Fruit fly (Drosophila melanogaster): ENCODE data around the gene Lcp65Ab2.
"Not testable (repeated sequence)": the region's sequence is repeated elsewhere in the genome, so short reads cannot be mapped to it uniquely, and the experiment has no call there.

Lcp65Ab2 gene

DNA sequence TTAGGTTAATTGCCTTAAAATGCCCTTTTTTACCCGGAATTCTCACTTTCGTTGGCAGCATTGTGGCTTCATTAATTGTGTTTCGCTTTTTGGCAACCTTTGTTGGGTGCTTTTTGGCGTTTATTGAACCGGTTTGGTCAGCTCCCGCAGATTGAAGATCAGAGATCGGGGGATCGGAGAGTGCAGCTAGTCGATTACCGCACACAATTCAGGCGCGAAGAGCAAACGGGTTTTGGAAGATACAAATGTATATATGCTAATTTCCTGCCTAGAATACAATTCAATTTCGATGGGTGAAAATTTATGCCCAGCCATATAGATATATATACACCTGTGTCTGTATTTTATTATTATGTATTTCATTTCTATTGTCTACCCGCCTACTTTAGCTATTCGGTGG is 4.9 kb upstream of the Lcp65Ab2 start (continued):
- TF ChIP-seq dmrt99B (tag; optimal IDR thresholded peaks at IDR 0.05) (no peak), sd (tag; optimal IDR thresholded peaks at IDR 0.05) (peak; percentile 35), CoRest (tag; optimal IDR thresholded peaks at IDR 0.05) (no peak)

DNA sequence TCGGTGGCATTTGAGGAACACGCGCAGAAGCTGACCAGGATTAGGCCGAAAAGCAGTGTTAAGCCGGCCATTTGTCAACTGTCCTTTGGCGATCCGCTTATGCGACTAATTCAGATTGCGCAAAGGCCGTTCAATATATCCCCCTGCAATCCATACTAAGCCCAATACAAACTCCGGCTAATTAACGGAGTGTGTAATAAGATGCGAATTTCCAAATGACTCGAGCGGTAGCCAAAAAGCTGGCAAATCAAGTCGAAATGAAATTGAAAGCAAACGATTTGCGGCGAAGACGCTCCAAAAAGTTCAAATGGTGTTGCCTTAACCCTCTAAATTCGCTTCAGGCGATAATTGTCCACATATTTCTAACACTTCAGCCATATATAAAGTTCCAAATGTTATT is 4.2 kb upstream of the Lcp65Ab2 start, which contains the start of gene Cpr65Aw:
TSS of gene Cpr65Aw (minus strand) at position 101 of the 400 bp plus-strand sequence.
- TF ChIP-seq CG8089 (GFP tag; optimal IDR thresholded peaks at IDR 0.05) (no peak), toy (GFP tag; IDR thresholded peaks at IDR 0.05) (no peak), emc (GFP tag; optimal IDR thresholded peaks at IDR 0.05) (no peak), CG18599 (GFP tag; optimal IDR thresholded peaks at IDR 0.05) (no peak), ara (GFP tag; IDR thresholded peaks at IDR 0.05) (no peak), CG3847 (GFP tag; IDR thresholded peaks at IDR 0.05) (no peak), gcm (GFP tag; optimal IDR thresholded peaks at IDR 0.05) (no peak), CG15269 (tag; optimal IDR thresholded peaks at IDR 0.05) (no peak), CG34376 (GFP tag; optimal IDR thresholded peaks at IDR 0.05) (no peak), HLH3B (GFP tag; IDR thresholded peaks at IDR 0.05) (no peak), shn (GFP tag; optimal IDR thresholded peaks at IDR 0.05) (no peak), Chrac-16 (GFP tag; optimal IDR thresholded peaks at IDR 0.05) (no peak), E2f1 (GFP tag; IDR thresholded peaks at IDR 0.05) (no peak), CG8944 (GFP tag; optimal IDR thresholded peaks at IDR 0.05) (no peak)

DNA sequence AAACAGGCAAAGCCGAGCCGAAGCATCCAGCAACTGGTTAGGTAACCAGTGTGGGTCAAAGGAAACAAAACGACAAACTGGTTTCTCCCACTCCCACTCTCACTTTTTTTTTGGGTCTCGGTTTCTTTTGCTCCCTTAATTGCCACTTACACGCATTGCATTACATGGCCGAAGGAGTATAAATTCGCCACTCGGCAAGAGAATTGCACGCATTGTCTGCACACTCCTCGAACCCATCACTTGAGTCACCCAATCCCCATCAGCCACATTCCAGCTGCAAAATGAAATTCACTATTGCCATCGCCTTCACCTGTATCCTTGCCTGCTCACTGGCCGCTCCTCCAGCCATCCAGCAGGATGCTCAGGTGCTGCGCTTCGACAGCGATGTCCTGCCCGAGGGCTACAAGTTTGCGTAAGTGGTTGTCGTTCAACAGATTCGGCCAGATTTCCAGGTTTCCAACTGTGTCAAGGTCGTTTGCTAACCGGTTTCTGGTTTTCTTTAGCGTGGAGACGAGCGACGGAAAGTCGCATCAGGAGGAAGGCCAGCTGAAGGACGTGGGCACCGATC is 3.2 kb upstream of the Lcp65Ab2 start, which contains the start of gene Lcp65Ad:
TSS of gene Lcp65Ad (plus strand) at position 208 of the 568 bp plus-strand sequence.
- no peak for TF ChIP-seq bigmax (GFP tag; optimal IDR thresholded peaks at IDR 0.05)
- peak; percentile 25 for TF ChIP-seq Blimp-1 (GFP tag; optimal IDR thresholded peaks at IDR 0.05)
- TF ChIP-seq Ets65A (GFP tag), result peak; percentile 85
- TF ChIP-seq dan (GFP tag; IDR thresholded peaks at IDR 0.05), result no peak

DNA sequence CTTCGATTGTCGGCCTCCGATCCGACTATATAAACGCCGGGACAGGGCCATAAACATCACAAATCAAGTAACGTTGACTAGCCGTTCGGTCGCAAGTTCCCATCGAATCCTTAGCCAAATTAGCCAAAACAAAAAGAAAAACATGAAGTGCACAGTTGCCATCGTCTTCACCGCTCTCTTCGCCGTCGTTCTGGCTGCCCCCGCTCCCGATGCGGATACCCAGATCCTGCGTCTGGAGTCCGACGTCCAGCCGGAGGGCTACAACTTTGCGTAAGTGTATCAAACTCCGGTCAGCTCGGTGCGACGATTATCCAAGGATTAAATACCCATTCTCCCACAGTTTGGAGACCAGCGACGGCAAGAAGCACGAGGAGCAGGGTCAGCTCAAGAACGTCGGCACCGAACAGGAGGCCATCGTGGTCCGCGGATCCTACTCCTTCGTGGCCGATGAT is 1.7 kb upstream of the Lcp65Ab2 start, which contains the start of gene Lcp65Ac:
TSS of gene Lcp65Ac (plus strand) at position 51 of the 452 bp plus-strand sequence.
- TF ChIP-seq Ets65A (GFP tag) (peak; percentile 93), grau (tag; optimal IDR thresholded peaks at IDR 0.05) (no peak), Bgb (GFP tag; IDR thresholded peaks at IDR 0.05; ENCODE audit: partially characterized antibody) (no peak), maf-S (GFP tag; optimal IDR thresholded peaks at IDR 0.05) (no peak), HLHmδ (GFP tag; optimal IDR thresholded peaks at IDR 0.05) (no peak), Ravus (GFP tag; IDR thresholded peaks at IDR 0.05) (no peak), E2f1 (GFP tag; IDR thresholded peaks at IDR 0.05) (no peak), Dbx (GFP tag; IDR thresholded peaks at IDR 0.05) (0 out of 3 replicates have a peak, but pooled peaks have one; percentile 6), MTF-1 (GFP tag; optimal IDR thresholded peaks at IDR 0.05; ENCODE audit: borderline replicate concordance) (no peak)

DNA sequence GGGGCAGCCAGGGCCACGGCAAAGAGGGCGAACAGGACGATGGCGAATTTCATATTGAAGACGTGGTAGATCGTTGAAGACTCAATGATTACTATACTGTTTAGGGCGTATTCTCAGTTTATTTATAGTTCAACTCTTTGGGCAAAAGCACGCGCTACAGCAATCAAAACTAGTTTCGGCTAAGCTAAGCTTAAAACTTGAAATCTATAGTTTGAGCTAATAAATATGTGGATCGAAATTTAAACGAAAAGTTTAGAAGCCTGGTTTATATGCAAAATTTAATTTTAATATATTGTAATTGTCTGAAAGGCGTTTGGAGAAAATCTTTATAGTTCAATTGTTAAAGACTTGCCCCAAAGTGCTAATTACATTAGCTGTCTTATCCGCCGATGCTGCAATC is 1.4 kb downstream of the Lcp65Ab2 start, which contains the start of gene Cpr65Ax1:
TSS of gene Cpr65Ax1 (minus strand) at position 101 of the 400 bp plus-strand sequence.
- not testable (repeated sequence) for TF ChIP-seq Dad (GFP tag; optimal IDR thresholded peaks at IDR 0.05); CG17385 (GFP tag; optimal IDR thresholded peaks at IDR 0.05); CG11696 (GFP tag; IDR thresholded peaks at IDR 0.05)

DNA sequence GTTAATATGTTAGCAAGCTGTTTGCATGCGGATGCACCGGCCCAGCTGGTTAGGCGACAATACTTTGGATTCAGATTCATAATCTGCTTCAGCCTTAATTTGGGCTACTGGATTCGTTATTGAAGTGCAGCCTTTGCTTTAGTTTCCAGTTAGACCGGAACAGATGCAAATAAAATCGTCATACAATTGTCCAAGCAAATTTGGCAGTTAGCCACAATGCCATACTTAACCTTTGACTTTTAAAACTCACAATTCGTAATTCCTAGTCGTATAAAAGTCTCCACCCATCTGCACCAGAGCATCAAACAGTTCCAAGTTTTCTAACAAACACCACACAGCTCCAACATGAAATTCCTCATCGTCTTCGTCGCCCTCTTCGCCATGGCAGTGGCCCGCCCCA is 2.8 kb downstream of the Lcp65Ab2 start, which contains the start of gene Lcp65Ab1:
TSS of gene Lcp65Ab1 (plus strand) at position 301 of the 400 bp plus-strand sequence.
- TF ChIP-seq CG3407 (GFP tag; optimal IDR thresholded peaks at IDR 0.05); CG12219 (GFP tag; optimal IDR thresholded peaks at IDR 0.05); al (GFP tag; IDR thresholded peaks at IDR 0.05): not testable (repeated sequence)

Measured in whole organism, embryonic.